Fruit fly (Drosophila melanogaster): Measurements from ENCODE around the gene CG10405.
A peak's percentile ranks its signal among the peaks of the same experiment; 100 is the strongest.

The CG10405 gene

DNA sequence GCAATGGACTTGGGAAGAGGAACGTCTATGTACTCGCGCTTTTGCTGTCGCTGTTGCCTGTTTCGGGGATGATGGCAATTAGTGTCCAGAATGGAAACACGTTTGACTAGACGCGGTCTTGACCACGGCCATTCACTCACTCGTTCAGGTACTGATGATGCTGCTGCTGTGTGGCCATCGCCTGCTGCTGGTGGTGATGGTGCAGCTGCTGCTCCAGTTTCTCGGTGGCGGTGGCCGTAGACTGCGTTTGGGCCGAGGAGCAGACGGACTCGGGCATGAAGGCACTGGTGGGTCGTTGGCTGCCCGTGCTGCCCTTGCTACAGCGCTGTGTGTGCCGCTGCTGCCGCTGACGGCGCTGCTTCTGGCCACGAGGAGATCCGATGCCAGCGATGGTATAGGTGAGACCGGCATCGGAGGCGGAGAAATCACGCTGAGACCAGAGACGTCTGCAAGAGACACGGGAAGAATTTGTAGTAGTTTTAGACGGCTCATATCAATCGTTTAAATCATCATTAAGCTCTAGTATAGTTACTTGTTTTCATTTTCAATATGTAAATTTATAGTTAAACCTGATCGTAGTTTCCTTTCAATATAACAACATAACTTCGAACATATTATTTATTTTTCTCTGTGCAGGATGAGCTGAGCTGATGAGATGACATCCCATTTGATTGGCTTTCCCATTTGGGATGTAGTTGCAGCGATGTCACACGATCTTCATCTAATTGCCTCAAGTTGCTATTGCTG is 31.4 kb downstream of the CG10405 start:
- TF ChIP-seq ssp (GFP tag; IDR thresholded peaks at IDR 0.05) (no peak), CG8478 (optimal IDR thresholded peaks at IDR 0.05) (peak; percentile 66), Med (GFP tag) (peak; percentile 59)

DNA sequence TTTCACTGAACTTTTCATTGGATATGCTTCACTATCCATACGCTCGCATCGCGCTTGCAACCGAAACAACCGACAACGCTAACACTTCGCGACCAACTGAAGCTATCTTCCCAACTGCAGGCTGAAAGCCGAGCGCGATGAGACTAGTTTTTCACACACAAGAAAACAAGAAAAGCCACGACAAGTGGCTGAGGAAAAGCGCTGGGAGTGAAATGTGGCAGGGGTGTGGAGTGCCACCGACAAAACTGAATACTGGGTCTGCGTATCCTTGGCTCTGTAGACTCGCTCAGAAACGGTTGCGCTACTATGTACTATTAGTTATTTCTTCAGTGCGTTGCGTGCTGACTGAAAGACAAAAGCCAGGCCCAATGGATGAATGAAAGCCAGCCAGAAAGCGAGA is 41.0 kb downstream of the CG10405 start, which contains the start of gene Cad89D:
Cad89D (minus strand) TSS at position 101 of the 400 bp plus-strand sequence.
- TF ChIP-seq Ets65A (GFP tag), result peak; percentile 47
- no peak for TF ChIP-seq HmgD (GFP tag; optimal IDR thresholded peaks at IDR 0.05)
- peak; percentile 18 for TF ChIP-seq Med (GFP tag)
- TF ChIP-seq unc-4 (GFP tag; IDR thresholded peaks at IDR 0.05; ENCODE audit: partially characterized antibody), result no peak
- TF ChIP-seq Meics (GFP tag; optimal IDR thresholded peaks at IDR 0.05), result no peak

DNA sequence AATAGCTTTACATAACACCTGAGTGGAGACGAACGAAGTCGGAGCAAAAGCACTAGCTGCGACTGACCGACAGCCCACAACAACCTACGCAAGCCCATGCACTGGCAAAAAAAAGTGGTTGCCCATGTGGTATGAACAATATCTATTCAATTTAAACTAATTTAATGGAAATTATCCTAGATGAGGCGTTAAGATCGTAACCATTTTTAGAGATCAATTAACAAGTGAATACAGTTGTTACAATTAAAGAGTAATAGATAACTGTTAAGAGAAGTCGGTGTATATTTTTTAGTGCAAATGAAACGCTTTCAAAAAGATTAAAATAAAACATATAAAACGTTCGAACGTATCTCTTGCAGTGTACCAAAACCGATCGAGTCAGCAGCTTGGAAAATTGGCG is 41.9 kb downstream of the CG10405 start:
- TF ChIP-seq br (optimal IDR thresholded peaks at IDR 0.05) (no peak), pum (GFP tag; optimal IDR thresholded peaks at IDR 0.05) (peak; percentile 40), D (optimal IDR thresholded peaks at IDR 0.05) (no peak), D (GFP tag; optimal IDR thresholded peaks at IDR 0.05) (peak; percentile 59), ems (GFP tag; optimal IDR thresholded peaks at IDR 0.05) (no peak), gem (tag; optimal IDR thresholded peaks at IDR 0.05) (no peak), CG4707 (GFP tag; optimal IDR thresholded peaks at IDR 0.05) (peak; percentile 21), disco-r (GFP tag; optimal IDR thresholded peaks at IDR 0.05) (no peak), CG13424 (tag; optimal IDR thresholded peaks at IDR 0.05) (peak; percentile 72), Hr78 (GFP tag; optimal IDR thresholded peaks at IDR 0.05) (peak in 1 of 2 experiments; percentile 29), ap (GFP tag; IDR thresholded peaks at IDR 0.05) (peak; percentile 52), CG4328 (GFP tag; optimal IDR thresholded peaks at IDR 0.05) (peak; percentile 32), sens-2 (GFP tag; IDR thresholded peaks at IDR 0.05) (no peak), CG14014 (GFP tag; IDR thresholded peaks at IDR 0.05) (no peak), CG12219 (GFP tag; optimal IDR thresholded peaks at IDR 0.05) (peak; percentile 28), run (tag; optimal IDR thresholded peaks at IDR 0.05) (peak; percentile 27), Oli (tag; optimal IDR thresholded peaks at IDR 0.05) (peak; percentile 69), H15 (GFP tag; IDR thresholded peaks at IDR 0.05) (peak; percentile 75), cato (GFP tag; optimal IDR thresholded peaks at IDR 0.05; ENCODE audit: borderline replicate concordance) (no peak), Ets65A (GFP tag) (peak; percentile 13), vvl (GFP tag; IDR thresholded peaks at IDR 0.05) (no peak), ci (GFP tag; IDR thresholded peaks at IDR 0.05) (0 out of 3 replicates have a peak, but pooled peaks have one; percentile 39), CG32767 (GFP tag; IDR thresholded peaks at IDR 0.05) (0 out of 2 replicates have a peak, but pooled peaks have one; percentile 16), unc-4 (GFP tag; IDR thresholded peaks at IDR 0.05; ENCODE audit: partially characterized antibody) (no peak), sens (GFP tag) (peak; percentile 88), CG2120 (GFP tag; optimal IDR thresholded peaks at IDR 0.05) (no peak), CG1602 (GFP tag; optimal IDR thresholded peaks at IDR 0.05) (peak; percentile 37), Tbp (GFP tag; optimal IDR thresholded peaks at IDR 0.05) (no peak), ash1 (GFP tag; optimal IDR thresholded peaks at IDR 0.05) (no peak), grau (tag; optimal IDR thresholded peaks at IDR 0.05) (peak; percentile 59), CG14710 (tag; optimal IDR thresholded peaks at IDR 0.05) (peak; percentile 43), CG6791 (GFP tag; IDR thresholded peaks at IDR 0.05; ENCODE audit: partially characterized antibody) (no peak), trem (tag; optimal IDR thresholded peaks at IDR 0.05) (peak; percentile 19), CG30403 (GFP tag; optimal IDR thresholded peaks at IDR 0.05) (peak; percentile 46), Deaf1 (tag; optimal IDR thresholded peaks at IDR 0.05) (peak; percentile 20), her (GFP tag; optimal IDR thresholded peaks at IDR 0.05) (no peak), CG6272 (GFP tag; IDR thresholded peaks at IDR 0.05) (no peak), CG11696 (GFP tag; IDR thresholded peaks at IDR 0.05) (no peak), phol (tag; optimal IDR thresholded peaks at IDR 0.05) (peak; percentile 77), Blimp-1 (GFP tag; optimal IDR thresholded peaks at IDR 0.05) (peak; percentile 58), Eip74EF (GFP tag; optimal IDR thresholded peaks at IDR 0.05) (peak in 1 of 2 experiments; percentile 59)
